Fruit fly (Drosophila melanogaster) whole organism, pupa: ENCODE measurements around the gene CG6607.

Experiments
- CG10348 ChIP-seq: fragments of 200-800 bp; sonication (Bioruptor generic); IDR thresholded peaks from 2 replicates; pipeline ENCODE4 v1.3.6; 2022; ENCODE audit warnings: missing biosample characterization, missing genetic modification characterization
- CG12605 ChIP-seq: fragments of 200-800 bp; sonication (Bioruptor generic); IDR thresholded peaks from 2 replicates; pipeline ENCODE4 v1.3.6; 2022; ENCODE audit warnings: missing biosample characterization, missing genetic modification characterization
- CG13204 ChIP-seq: fragments of 200-800 bp; sonication (Bioruptor generic); optimal IDR thresholded peaks from 2 replicates; lab custom pipeline; 2018; ENCODE audit warnings: missing biosample characterization, mild to moderate bottlenecking, missing genetic modification characterization, moderate library complexity
- CG14655 ChIP-seq: fragments of 200-800 bp; sonication (Bioruptor generic); optimal IDR thresholded peaks from 3 replicates; lab custom pipeline; 2017; ENCODE audit warnings: mild to moderate bottlenecking, missing biosample characterization, missing genetic modification reagents, missing genetic modification characterization
- CG15710 ChIP-seq: fragments of 200-800 bp; sonication (Bioruptor generic); optimal IDR thresholded peaks from 2 replicates; lab custom pipeline; 2018; ENCODE audit warnings: missing biosample characterization, mild to moderate bottlenecking, missing genetic modification characterization, moderate library complexity
- CG17806 ChIP-seq: fragments of 200-800 bp; sonication (Bioruptor generic); optimal IDR thresholded peaks from 2 replicates; lab custom pipeline; 2018; ENCODE audit warnings: missing biosample characterization, mild to moderate bottlenecking, missing genetic modification characterization, moderate library complexity
- CG32121 ChIP-seq: fragments of 200-800 bp; sonication (Bioruptor generic); IDR thresholded peaks from 2 replicates; pipeline ENCODE4 v1.3.6; 2022; ENCODE audit warnings: missing biosample characterization, missing genetic modification characterization
- CG34367 ChIP-seq: fragments of 200-800 bp; sonication (Bioruptor generic); optimal IDR thresholded peaks from 2 replicates; lab custom pipeline; 2018; ENCODE audit warnings: missing biosample characterization, mild to moderate bottlenecking, missing genetic modification characterization
- CG4496 ChIP-seq: fragments of 200-800 bp; sonication (Bioruptor generic); IDR thresholded peaks from 3 replicates; pipeline ENCODE4 v1.3.6; 2022; ENCODE audit warnings: missing biosample characterization, missing genetic modification characterization
- CG8159 ChIP-seq: fragments of 200-800 bp; sonication (Bioruptor generic); optimal IDR thresholded peaks from 3 replicates; lab custom pipeline; 2018; ENCODE audit warnings: missing biosample characterization, mild to moderate bottlenecking, missing genetic modification characterization, moderate library complexity
- CG8301 ChIP-seq: fragments of 200-800 bp; sonication (Bioruptor generic); optimal IDR thresholded peaks from 2 replicates; lab custom pipeline; 2018; ENCODE audit warnings: missing biosample characterization, mild to moderate bottlenecking, missing genetic modification characterization
- CG9948 ChIP-seq: fragments of 200-800 bp; sonication (Bioruptor generic); optimal IDR thresholded peaks from 2 replicates; lab custom pipeline; 2018; ENCODE audit warnings: missing biosample characterization, mild to moderate bottlenecking, missing genetic modification characterization, moderate library complexity
- D1 ChIP-seq: fragments of 200-800 bp; sonication (Bioruptor generic); optimal IDR thresholded peaks from 2 replicates; lab custom pipeline; 2018; ENCODE audit warnings: missing biosample characterization, mild to moderate bottlenecking, missing genetic modification characterization, moderate library complexity
- EcR ChIP-seq: fragments of 200-800 bp; sonication (Bioruptor generic); optimal IDR thresholded peaks from 3 replicates; lab custom pipeline; 2019; ENCODE audit warnings: missing biosample characterization, missing genetic modification characterization, mild to moderate bottlenecking, moderate library complexity, missing genetic modification reagents
- Ets98B ChIP-seq: fragments of 200-800 bp; sonication (Bioruptor generic); IDR thresholded peaks from 2 replicates; pipeline ENCODE4 v1.3.6; 2022; ENCODE audit warnings: missing biosample characterization, missing genetic modification characterization
- Pif1A ChIP-seq: fragments of 200-800 bp; sonication (Bioruptor generic); optimal IDR thresholded peaks from 3 replicates; lab custom pipeline; 2016; ENCODE audit warnings: missing biosample characterization, missing genetic modification characterization
- Pif1B ChIP-seq: fragments of 200-800 bp; sonication (Bioruptor generic); optimal IDR thresholded peaks from 3 replicates; lab custom pipeline; 2016; ENCODE audit warnings: missing biosample characterization, missing genetic modification characterization
- Snoo ChIP-seq: fragments of 200-800 bp; sonication (Bioruptor generic); optimal IDR thresholded peaks from 3 replicates; lab custom pipeline; 2017; ENCODE audit warnings: missing biosample characterization, mild to moderate bottlenecking, missing genetic modification characterization, inconsistent platforms
- fd96Ca ChIP-seq: fragments of 200-800 bp; sonication (Bioruptor generic); IDR thresholded peaks from 3 replicates; pipeline ENCODE4 v1.3.6; 2022; ENCODE audit warnings: missing biosample characterization, missing genetic modification characterization
- gl ChIP-seq: fragments of 200-800 bp; sonication (Bioruptor generic); optimal IDR thresholded peaks from 2 replicates; lab custom pipeline; 2018; ENCODE audit warnings: missing biosample characterization, mild to moderate bottlenecking, missing genetic modification characterization
- rn ChIP-seq: fragments of 200-800 bp; sonication (Bioruptor generic); IDR thresholded peaks from 2 replicates; pipeline ENCODE4 v1.3.6; 2022; ENCODE audit warnings: missing biosample characterization, missing genetic modification characterization

CG6607 gene

DNA sequence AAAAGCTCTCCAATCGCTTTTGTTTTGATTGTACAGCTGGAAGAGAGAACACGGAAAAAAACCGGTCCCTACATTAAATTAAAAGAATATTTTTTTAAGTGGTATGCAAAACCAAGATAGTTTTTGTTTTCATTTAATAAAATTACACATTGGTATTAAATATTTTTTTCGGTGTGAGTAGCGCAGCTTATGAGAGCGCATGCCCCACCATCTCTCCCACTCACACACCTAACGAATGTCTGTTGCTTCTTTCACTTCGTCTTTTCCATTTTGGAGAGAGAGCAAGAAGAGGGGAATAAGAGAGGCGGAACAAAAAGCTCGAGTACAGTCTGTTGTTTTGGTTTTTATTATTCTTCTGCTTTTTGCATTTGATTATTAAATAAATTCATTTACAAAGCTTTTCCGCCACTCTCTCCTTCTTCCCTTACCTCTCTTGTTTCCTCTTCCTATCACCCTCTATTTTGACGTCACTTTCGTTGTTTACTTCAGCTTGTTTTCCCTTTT, 44.7 kb downstream of the CG6607 start:
- TF ChIP-seq Snoo (tag; lab: Kevin White, UChicago), result peak; percentile 99
- peak; percentile 99 for TF ChIP-seq CG32121 (GFP tag; lab: Robert Waterston, UW)
- peak; percentile 86 for TF ChIP-seq gl (tag; lab: Kevin White, UChicago)
- TF ChIP-seq CG10348 (GFP tag; lab: Robert Waterston, UW), result peak; percentile 93
- TF ChIP-seq CG34367 (tag; lab: Kevin White, UChicago), result peak; percentile 94
- peak; percentile 98 for TF ChIP-seq Pif1B
- TF ChIP-seq EcR (GFP tag; lab: Kevin White, UChicago), result peak; percentile 63
- TF ChIP-seq CG13204 (GFP tag; lab: Kevin White, UChicago), result peak; percentile 79
- peak; percentile 100 for TF ChIP-seq CG4496 (GFP tag; lab: Robert Waterston, UW)
- TF ChIP-seq fd96Ca (GFP tag; lab: Robert Waterston, UW), result peak; percentile 99
- TF ChIP-seq CG12605 (GFP tag; lab: Robert Waterston, UW), result peak; percentile 99
- TF ChIP-seq CG9948 (tag; lab: Kevin White, UChicago), result peak; percentile 93
- peak; percentile 98 for TF ChIP-seq CG14655 (GFP tag; lab: Kevin White, UChicago)
- TF ChIP-seq rn (GFP tag; lab: Robert Waterston, UW), result peak; percentile 99
- TF ChIP-seq CG17806 (tag; lab: Kevin White, UChicago), result peak; percentile 96
- peak; percentile 95 for TF ChIP-seq CG8159 (tag; lab: Kevin White, UChicago)
- peak; percentile 97 for TF ChIP-seq CG8301 (tag; lab: Kevin White, UChicago)
- peak; percentile 98 for TF ChIP-seq Pif1A (GFP tag; lab: Kevin White, UChicago)
- TF ChIP-seq CG15710 (tag; lab: Kevin White, UChicago), result peak; percentile 97
- TF ChIP-seq D1 (tag; lab: Kevin White, UChicago), result peak; percentile 80
- TF ChIP-seq Ets98B (GFP tag; lab: Robert Waterston, UW), result peak; percentile 100

DNA sequence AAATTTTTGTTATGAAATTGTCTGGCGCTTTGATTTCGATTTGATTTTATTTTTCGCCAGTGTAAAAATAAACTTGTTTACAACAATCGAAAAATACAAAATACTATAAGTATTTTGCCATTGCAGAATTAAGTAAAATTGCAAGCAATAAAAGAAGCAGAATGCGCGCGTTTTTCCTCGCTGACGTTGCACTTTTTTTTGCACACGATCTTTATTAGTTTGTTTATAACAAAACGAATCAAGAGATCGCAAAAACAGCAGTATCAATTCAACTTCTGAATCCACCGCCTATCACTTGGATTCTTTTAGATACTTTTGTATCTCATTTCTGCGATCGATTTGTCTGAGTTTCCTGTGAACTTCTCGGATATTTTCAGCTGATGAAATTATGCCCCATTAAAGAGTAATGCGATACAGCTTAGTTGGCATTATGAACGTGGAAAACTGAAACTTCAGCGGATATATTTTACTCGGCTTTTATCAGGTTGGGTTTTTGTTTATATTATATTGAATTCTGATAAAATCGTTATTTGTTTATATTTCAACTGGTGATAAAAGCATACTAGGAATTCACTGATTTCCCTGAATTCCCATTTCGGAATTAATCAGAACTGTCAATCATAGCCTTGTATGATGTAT, 45.4 kb downstream of the CG6607 start:
- TF ChIP-seq CG4496 (GFP tag; lab: Robert Waterston, UW), result no peak
- TF ChIP-seq CG14655 (GFP tag; lab: Kevin White, UChicago), result no peak
- no peak for TF ChIP-seq CG17806 (tag; lab: Kevin White, UChicago)
- no peak for TF ChIP-seq CG34367 (tag; lab: Kevin White, UChicago)
- no peak for TF ChIP-seq CG8159 (tag; lab: Kevin White, UChicago)
- TF ChIP-seq CG12605 (GFP tag; lab: Robert Waterston, UW), result no peak
- no peak for TF ChIP-seq CG8301 (tag; lab: Kevin White, UChicago)
- TF ChIP-seq CG15710 (tag; lab: Kevin White, UChicago), result no peak
- no peak for TF ChIP-seq CG10348 (GFP tag; lab: Robert Waterston, UW)

DNA sequence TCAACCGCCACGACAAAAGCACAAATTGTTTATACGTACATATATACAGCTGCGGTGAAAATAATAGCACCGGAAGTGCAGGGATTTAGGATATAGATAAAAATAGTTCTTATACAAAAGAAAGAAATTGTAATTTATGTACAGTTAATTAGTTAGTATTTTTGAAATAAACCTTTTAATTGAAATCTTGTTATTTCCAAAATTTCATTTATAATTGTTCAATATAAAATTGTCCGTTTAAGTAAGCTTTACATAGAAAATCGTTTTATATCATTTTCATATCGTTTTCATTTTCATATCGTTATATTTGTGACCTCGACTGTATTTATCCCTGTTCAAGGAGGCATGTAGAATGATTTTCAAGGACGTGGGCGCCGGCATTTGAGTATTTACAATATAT, 46.3 kb downstream of the CG6607 start:
- no peak for TF ChIP-seq CG12605 (GFP tag; lab: Robert Waterston, UW)
- peak; percentile 40 for TF ChIP-seq CG17806 (tag; lab: Kevin White, UChicago)
- TF ChIP-seq CG8301 (tag; lab: Kevin White, UChicago), result peak; percentile 9
- TF ChIP-seq D1 (tag; lab: Kevin White, UChicago), result peak; percentile 35
- TF ChIP-seq CG34367 (tag; lab: Kevin White, UChicago), result peak; percentile 33
- no peak for TF ChIP-seq EcR (GFP tag; lab: Kevin White, UChicago)
- TF ChIP-seq Ets98B (GFP tag; lab: Robert Waterston, UW), result no peak
- TF ChIP-seq rn (GFP tag; lab: Robert Waterston, UW), result no peak
- peak; percentile 17 for TF ChIP-seq CG14655 (GFP tag; lab: Kevin White, UChicago)
- no peak for TF ChIP-seq CG10348 (GFP tag; lab: Robert Waterston, UW)
- TF ChIP-seq CG8159 (tag; lab: Kevin White, UChicago), result peak; percentile 83
- no peak for TF ChIP-seq CG13204 (GFP tag; lab: Kevin White, UChicago)
- TF ChIP-seq gl (tag; lab: Kevin White, UChicago), result no peak
- no peak for TF ChIP-seq Pif1B
- no peak for TF ChIP-seq Pif1A (GFP tag; lab: Kevin White, UChicago)
- TF ChIP-seq CG32121 (GFP tag; lab: Robert Waterston, UW), result no peak
- TF ChIP-seq CG15710 (tag; lab: Kevin White, UChicago), result peak; percentile 70
- TF ChIP-seq CG9948 (tag; lab: Kevin White, UChicago), result peak; percentile 67
- TF ChIP-seq Snoo (tag; lab: Kevin White, UChicago), result peak; percentile 27
- no peak for TF ChIP-seq CG4496 (GFP tag; lab: Robert Waterston, UW)

DNA sequence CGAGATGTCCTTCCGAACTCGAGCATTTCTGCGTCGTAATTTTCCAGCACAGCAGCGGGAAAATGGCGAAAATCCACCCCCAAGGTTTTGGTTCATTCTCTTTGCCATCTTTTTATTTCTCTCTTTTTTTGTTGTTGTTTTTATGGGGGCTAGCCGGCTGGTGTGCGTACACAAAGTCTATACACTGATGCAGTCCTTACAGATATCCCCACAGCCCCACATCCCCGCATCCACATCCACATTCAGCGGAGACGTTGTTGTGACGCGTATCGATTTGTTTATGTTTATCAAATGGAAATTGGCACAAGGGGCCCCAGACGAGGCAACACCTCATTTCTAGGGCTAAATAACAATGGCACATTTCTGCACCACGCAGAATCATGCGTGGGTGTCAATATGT, 47.3 kb downstream of the CG6607 start:
- no peak for TF ChIP-seq rn (GFP tag; lab: Robert Waterston, UW)
- no peak for TF ChIP-seq CG12605 (GFP tag; lab: Robert Waterston, UW)
- no peak for TF ChIP-seq Pif1A (GFP tag; lab: Kevin White, UChicago)
- TF ChIP-seq fd96Ca (GFP tag; lab: Robert Waterston, UW), result no peak
- no peak for TF ChIP-seq CG8301 (tag; lab: Kevin White, UChicago)
- no peak for TF ChIP-seq D1 (tag; lab: Kevin White, UChicago)
- no peak for TF ChIP-seq CG9948 (tag; lab: Kevin White, UChicago)
- TF ChIP-seq Ets98B (GFP tag; lab: Robert Waterston, UW), result no peak
- no peak for TF ChIP-seq CG34367 (tag; lab: Kevin White, UChicago)
- no peak for TF ChIP-seq CG15710 (tag; lab: Kevin White, UChicago)
- TF ChIP-seq EcR (GFP tag; lab: Kevin White, UChicago), result no peak
- no peak for TF ChIP-seq CG13204 (GFP tag; lab: Kevin White, UChicago)
- no peak for TF ChIP-seq CG14655 (GFP tag; lab: Kevin White, UChicago)
- no peak for TF ChIP-seq CG17806 (tag; lab: Kevin White, UChicago)
- no peak for TF ChIP-seq CG4496 (GFP tag; lab: Robert Waterston, UW)
- TF ChIP-seq, all 21 proteins: peak for 0
